Fruit fly (Drosophila melanogaster) whole organism, embryonic: ENCODE data around the gene Tango9.

ENCODE experiments used
- ATbp ChIP-seq: fragments of 200-800 bp; sonication (Bioruptor generic); optimal IDR thresholded peaks from 2 replicates; lab custom pipeline; 2017; ENCODE audit warnings: missing biosample characterization, mild to moderate bottlenecking, missing genetic modification characterization, missing genetic modification reagents
- Aef1 ChIP-seq: fragments of 200-800 bp; sonication (Bioruptor generic); IDR thresholded peaks from 3 replicates; pipeline ENCODE4 v1.3.6; 2022; ENCODE audit warnings: missing biosample characterization, missing genetic modification characterization
- Antp ChIP-seq: fragments of 200-800 bp; sonication (Bioruptor generic); optimal IDR thresholded peaks from 3 replicates; lab custom pipeline; 2016; ENCODE audit warnings: missing biosample characterization, missing genetic modification characterization
- Asciz ChIP-seq: fragments of 200-800 bp; sonication (Bioruptor generic); optimal IDR thresholded peaks from 2 replicates; lab custom pipeline; 2017; ENCODE audit warnings: missing biosample characterization, mild to moderate bottlenecking, missing genetic modification characterization, missing genetic modification reagents
- BEAF-32 ChIP-seq: fragments of 200-800 bp; sonication (Bioruptor generic); optimal IDR thresholded peaks from 3 replicates; lab custom pipeline; 2017; ENCODE audit warnings: missing biosample characterization, missing genetic modification characterization, mild to moderate bottlenecking, moderate library complexity, missing genetic modification reagents
- Blimp-1 ChIP-seq: fragments of 200-800 bp; sonication (Bioruptor generic); optimal IDR thresholded peaks from 3 replicates; lab custom pipeline; 2018; ENCODE audit warnings: missing biosample characterization, missing genetic modification characterization, mild to moderate bottlenecking, moderate library complexity, missing genetic modification reagents
- CG10462 ChIP-seq: fragments of 200-800 bp; sonication (Bioruptor generic); optimal IDR thresholded peaks from 2 replicates; lab custom pipeline; 2016; ENCODE audit warnings: missing biosample characterization, missing genetic modification characterization
- CG13624 ChIP-seq: fragments of 200-800 bp; sonication (Bioruptor generic); optimal IDR thresholded peaks from 2 replicates; lab custom pipeline; 2016; ENCODE audit warnings: missing biosample characterization, missing genetic modification characterization
- CG15696 ChIP-seq: fragments of 200-800 bp; sonication (Bioruptor generic); optimal IDR thresholded peaks from 2 replicates; lab custom pipeline; 2019; ENCODE audit warnings: missing biosample characterization, mild to moderate bottlenecking, missing genetic modification characterization, moderate library complexity
- CG1602 ChIP-seq: fragments of 200-800 bp; sonication (Bioruptor generic); optimal IDR thresholded peaks from 3 replicates; lab custom pipeline; 2016; ENCODE audit warnings: missing biosample characterization, missing genetic modification characterization
- CG33213 ChIP-seq: fragments of 200-800 bp; sonication (Bioruptor generic); optimal IDR thresholded peaks from 3 replicates; lab custom pipeline; 2016; ENCODE audit warnings: missing biosample characterization, missing genetic modification characterization
- CG4282 ChIP-seq: fragments of 200-800 bp; sonication (Bioruptor generic); optimal IDR thresholded peaks from 2 replicates; lab custom pipeline; 2016; ENCODE audit warnings: missing biosample characterization, missing genetic modification characterization
- CG4707 ChIP-seq: fragments of 200-800 bp; sonication (Bioruptor generic); optimal IDR thresholded peaks from 2 replicates; lab custom pipeline; 2018; ENCODE audit warnings: missing biosample characterization, mild to moderate bottlenecking, missing genetic modification characterization, moderate library complexity
- CG6175 ChIP-seq: fragments of 200-800 bp; sonication (Bioruptor generic); IDR thresholded peaks from 3 replicates; pipeline ENCODE4 v1.3.6; 2022; ENCODE audit warnings: missing biosample characterization, missing genetic modification characterization
- CG6254 ChIP-seq: fragments of 200-800 bp; sonication (Bioruptor generic); optimal IDR thresholded peaks from 3 replicates; lab custom pipeline; 2017; ENCODE audit warnings: mild to moderate bottlenecking, missing biosample characterization, missing genetic modification reagents, missing genetic modification characterization
- CG8089 ChIP-seq: fragments of 200-800 bp; sonication (Bioruptor generic); optimal IDR thresholded peaks from 3 replicates; lab custom pipeline; 2016; ENCODE audit warnings: missing biosample characterization, missing genetic modification characterization
- CG9215 ChIP-seq: fragments of 200-800 bp; sonication (Bioruptor generic); IDR thresholded peaks from 2 replicates; pipeline ENCODE4 v1.3.6; 2022; ENCODE audit warnings: missing biosample characterization, missing genetic modification characterization
- CG9817 ChIP-seq: fragments of 200-800 bp; sonication (Bioruptor generic); optimal IDR thresholded peaks from 2 replicates; lab custom pipeline; 2018; ENCODE audit warnings: missing biosample characterization, mild to moderate bottlenecking, missing genetic modification characterization, moderate library complexity
- D ChIP-seq, 2 experiments: fragments of 200-800 bp in 1 of 2; fragments of >200 bp in 1 of 2; sonication (Bioruptor generic) in 1 of 2; optimal IDR thresholded peaks; 2 replicates in 1 of 2; 3 replicates in 1 of 2; lab custom pipeline; 2017; ENCODE audit warnings: mild to moderate bottlenecking in 1 of 2, missing biosample characterization in 1 of 2, missing genetic modification characterization in 1 of 2, missing genetic modification reagents in 1 of 2
- Deaf1 ChIP-seq: fragments of 200-800 bp; optimal IDR thresholded peaks from 3 replicates; lab custom pipeline; 2019; ENCODE audit warnings: missing biosample characterization, mild to moderate bottlenecking, missing genetic modification characterization, moderate library complexity
- Dfd ChIP-seq, 2 experiments: fragments of >200 bp; optimal IDR thresholded peaks; 2 replicates each; lab custom pipeline; 2017; ENCODE audit warnings: missing biosample characterization in 2 of 2, missing genetic modification characterization in 2 of 2
- Dip3 ChIP-seq: fragments of 200-800 bp; sonication (Bioruptor generic); optimal IDR thresholded peaks from 3 replicates; lab custom pipeline; 2016; ENCODE audit warnings: missing biosample characterization, missing genetic modification characterization
- E2f1 ChIP-seq: fragments of 200-800 bp; sonication (Bioruptor generic); IDR thresholded peaks from 2 replicates; pipeline ENCODE4 v1.3.6; 2022; ENCODE audit warnings: missing biosample characterization, missing genetic modification characterization
- Gsc ChIP-seq: fragments of 200-800 bp; sonication (Bioruptor generic); IDR thresholded peaks from 2 replicates; pipeline ENCODE4 v1.3.6; 2022; ENCODE audit warnings: missing biosample characterization, missing genetic modification characterization
- H15 ChIP-seq: fragments of 200-800 bp; sonication (Bioruptor generic); IDR thresholded peaks from 3 replicates; pipeline ENCODE4 v1.3.6; 2022; ENCODE audit warnings: missing biosample characterization, missing genetic modification characterization
- HLH4C ChIP-seq: fragments of 200-800 bp; sonication (Bioruptor generic); IDR thresholded peaks from 3 replicates; pipeline ENCODE4 v1.3.6; 2022; ENCODE audit warnings: missing biosample characterization, missing genetic modification characterization; ENCODE audit not compliant: partially characterized antibody
- Hey ChIP-seq: fragments of 200-800 bp; sonication (Bioruptor generic); optimal IDR thresholded peaks from 3 replicates; lab custom pipeline; 2018; ENCODE audit warnings: missing biosample characterization, mild to moderate bottlenecking, missing genetic modification characterization
- Jarid2 ChIP-seq: fragments of 200-800 bp; sonication (Bioruptor generic); optimal IDR thresholded peaks from 3 replicates; lab custom pipeline; 2017; ENCODE audit warnings: mild to moderate bottlenecking, missing biosample characterization, missing genetic modification reagents, missing genetic modification characterization
- Lhr ChIP-seq: fragments of 200-800 bp; sonication (Bioruptor generic); optimal IDR thresholded peaks from 3 replicates; lab custom pipeline; 2017; ENCODE audit warnings: mild to moderate bottlenecking, missing biosample characterization, missing genetic modification reagents, missing genetic modification characterization
- MESR4 ChIP-seq: fragments of 200-800 bp; sonication (Bioruptor generic); optimal IDR thresholded peaks from 2 replicates; lab custom pipeline; 2018; ENCODE audit warnings: missing biosample characterization, mild to moderate bottlenecking, missing genetic modification characterization, moderate library complexity
- Oaz ChIP-seq: fragments of 200-800 bp; sonication (Bioruptor generic); IDR thresholded peaks from 2 replicates; pipeline ENCODE4 v1.3.6; 2022; ENCODE audit warnings: missing biosample characterization, missing genetic modification characterization
- Oli ChIP-seq: fragments of 200-800 bp; sonication (Bioruptor generic); optimal IDR thresholded peaks from 2 replicates; lab custom pipeline; 2018; ENCODE audit warnings: missing biosample characterization, mild to moderate bottlenecking, missing genetic modification characterization, moderate library complexity
- abd-A ChIP-seq: fragments of 200-800 bp; sonication (Bioruptor generic); optimal IDR thresholded peaks from 3 replicates; lab custom pipeline; 2019; ENCODE audit warnings: missing biosample characterization, mild to moderate bottlenecking, missing genetic modification characterization, moderate library complexity
- al ChIP-seq: fragments of 200-800 bp; sonication (Bioruptor generic); IDR thresholded peaks from 2 replicates; pipeline ENCODE4 v1.3.6; 2022; ENCODE audit warnings: missing biosample characterization, missing genetic modification characterization
- ase ChIP-seq: fragments of 200-800 bp; sonication (Bioruptor generic); IDR thresholded peaks from 3 replicates; pipeline ENCODE4 v1.3.6; 2022; ENCODE audit warnings: missing biosample characterization, missing genetic modification characterization
- ato ChIP-seq: fragments of 200-800 bp; sonication (Bioruptor generic); IDR thresholded peaks from 2 replicates; pipeline ENCODE4 v1.3.6; 2022; ENCODE audit warnings: missing biosample characterization, missing genetic modification characterization; ENCODE audit not compliant: partially characterized antibody
- bab2 ChIP-seq: fragments of 200-800 bp; sonication (Bioruptor generic); optimal IDR thresholded peaks from 2 replicates; lab custom pipeline; 2016; ENCODE audit warnings: missing biosample characterization, missing genetic modification characterization
- cg ChIP-seq: fragments of 200-800 bp; sonication (Bioruptor generic); optimal IDR thresholded peaks from 3 replicates; lab custom pipeline; 2019; ENCODE audit warnings: missing biosample characterization, mild to moderate bottlenecking, missing genetic modification characterization, moderate library complexity
- chinmo ChIP-seq: fragments of 200-800 bp; sonication (Bioruptor generic); IDR thresholded peaks from 4 replicates; pipeline ENCODE4 v1.3.6; 2022; ENCODE audit warnings: missing biosample characterization, missing genetic modification characterization; ENCODE audit not compliant: partially characterized antibody
- da ChIP-seq: fragments of 200-800 bp; sonication (Bioruptor generic); optimal IDR thresholded peaks from 2 replicates; lab custom pipeline; 2016; ENCODE audit warnings: missing biosample characterization, missing genetic modification characterization
- ftz-f1 ChIP-seq: fragments of 200-800 bp; sonication (Bioruptor generic); optimal IDR thresholded peaks from 2 replicates; lab custom pipeline; 2016; ENCODE audit warnings: missing biosample characterization, missing genetic modification characterization
- her ChIP-seq: fragments of 200-800 bp; sonication (Bioruptor generic); optimal IDR thresholded peaks from 2 replicates; lab custom pipeline; 2016; ENCODE audit warnings: missing biosample characterization, missing genetic modification characterization
- jigr1 ChIP-seq: fragments of 200-800 bp; sonication (Bioruptor generic); IDR thresholded peaks from 3 replicates; pipeline ENCODE4 v1.3.6; 2022; ENCODE audit warnings: missing biosample characterization, missing genetic modification characterization
- kah ChIP-seq: fragments of 200-800 bp; sonication (Bioruptor generic); optimal IDR thresholded peaks from 2 replicates; lab custom pipeline; 2018; ENCODE audit warnings: missing biosample characterization, mild to moderate bottlenecking, missing genetic modification characterization
- oc ChIP-seq: fragments of 200-800 bp; sonication (Bioruptor generic); optimal IDR thresholded peaks from 2 replicates; lab custom pipeline; 2018; ENCODE audit warnings: missing biosample characterization, mild to moderate bottlenecking, missing genetic modification characterization, moderate library complexity
- otp ChIP-seq: fragments of 200-800 bp; sonication (Bioruptor generic); IDR thresholded peaks from 3 replicates; pipeline ENCODE4, ENCODE4 v1.3.6; 2022; ENCODE audit warnings: missing biosample characterization, missing genetic modification characterization
- row ChIP-seq: fragments of 200-800 bp; sonication (Bioruptor generic); IDR thresholded peaks from 3 replicates; pipeline ENCODE4 v1.3.6; 2022; ENCODE audit warnings: missing biosample characterization, missing genetic modification characterization
- sens ChIP-seq: fragments of 200-800 bp; sonication (Bioruptor generic); peaks from one replicate; lab custom pipeline; 2016; ENCODE audit warnings: missing biosample characterization, missing genetic modification characterization
- zf30C ChIP-seq: fragments of 200-800 bp; sonication (Bioruptor generic); optimal IDR thresholded peaks from 3 replicates; lab custom pipeline; 2018; ENCODE audit warnings: missing biosample characterization, mild to moderate bottlenecking, missing genetic modification characterization

Gene Tango9

dm6 chr3R:11976556-11977335 is 2.0 kb upstream of the Tango9 start, which contains the start of gene CG10005 (continued):
- peak; percentile 90 for TF ChIP-seq Blimp-1 (GFP tag; lab: Kevin White, UChicago)
- no peak for TF ChIP-seq HLH4C (GFP tag; lab: Robert Waterston, UW)
- no peak for TF ChIP-seq CG8089 (GFP tag; lab: Kevin White, UChicago)
- TF ChIP-seq Lhr (GFP tag; lab: Kevin White, UChicago): no peak
- TF ChIP-seq zf30C (GFP tag; lab: Kevin White, UChicago): no peak
- TF ChIP-seq Antp (GFP tag; lab: Kevin White, UChicago): no peak
- TF ChIP-seq H15: 0 out of 3 replicates have a peak, but pooled peaks have one; percentile 12
- no peak for TF ChIP-seq CG9817 (tag; lab: Kevin White, UChicago)
- no peak for TF ChIP-seq Dip3
- TF ChIP-seq CG4282 (GFP tag; lab: Kevin White, UChicago): no peak
- TF ChIP-seq CG33213 (GFP tag; lab: Kevin White, UChicago): no peak
- no peak for TF ChIP-seq E2f1
- TF ChIP-seq Gsc (GFP tag; lab: Robert Waterston, UW): no peak
- no peak for TF ChIP-seq Hey (tag; lab: Kevin White, UChicago)
- TF ChIP-seq row (GFP tag; lab: Robert Waterston, UW): no peak
- TF ChIP-seq Jarid2: peak; percentile 77
- TF ChIP-seq her (GFP tag; lab: Kevin White, UChicago): no peak
- TF ChIP-seq Dfd (GFP tag; optimal IDR thresholded peaks at IDR 0.05; lab: Kevin White, UChicago): no peak
- TF ChIP-seq D (optimal IDR thresholded peaks at IDR 0.05; lab: Kevin White, UChicago): no peak
- TF ChIP-seq D (GFP tag; optimal IDR thresholded peaks at IDR 0.05; lab: Kevin White, UChicago): no peak
- no peak for TF ChIP-seq ATbp
- no peak for TF ChIP-seq jigr1
- TF ChIP-seq ftz-f1 (GFP tag; lab: Kevin White, UChicago): no peak
- 0 out of 4 replicates have a peak, but pooled peaks have one; percentile 65 for TF ChIP-seq chinmo (GFP tag; lab: Robert Waterston, UW)
- TF ChIP-seq CG6254 (GFP tag; lab: Kevin White, UChicago): no peak
- TF ChIP-seq oc (tag; lab: Kevin White, UChicago): peak; percentile 20
- no peak for TF ChIP-seq ase (GFP tag; lab: Robert Waterston, UW)
- peak; percentile 29; the same call in 1 of the 2 replicates for TF ChIP-seq ato (GFP tag; lab: Robert Waterston, UW)
- TF ChIP-seq sens (GFP tag; lab: Kevin White, UChicago): peak; percentile 62
- no peak for TF ChIP-seq BEAF-32 (GFP tag; lab: Kevin White, UChicago)
- no peak for TF ChIP-seq da (GFP tag; lab: Kevin White, UChicago)
- no peak for TF ChIP-seq CG6175 (GFP tag; lab: Robert Waterston, UW)
- TF ChIP-seq CG10462 (GFP tag; lab: Kevin White, UChicago): no peak
- TF ChIP-seq Oli (tag; lab: Kevin White, UChicago): no peak
- TF ChIP-seq bab2: no peak
- no peak for TF ChIP-seq CG13624 (GFP tag; lab: Kevin White, UChicago)
- TF ChIP-seq al (GFP tag; lab: Robert Waterston, UW): no peak
- TF ChIP-seq Oaz (GFP tag; lab: Robert Waterston, UW): no peak
- TF ChIP-seq CG9215: no peak
- no peak for TF ChIP-seq Deaf1 (tag; lab: Kevin White, UChicago)
- no peak for TF ChIP-seq CG1602
- no peak for TF ChIP-seq MESR4
- TF ChIP-seq abd-A (tag; lab: Kevin White, UChicago): no peak
- TF ChIP-seq cg: no peak
- TF ChIP-seq CG15696: no peak
- no peak for TF ChIP-seq kah (GFP tag; lab: Kevin White, UChicago)
- TF ChIP-seq Asciz (GFP tag; lab: Kevin White, UChicago): no peak
- no peak for TF ChIP-seq CG4707 (GFP tag; lab: Kevin White, UChicago)
- no peak for TF ChIP-seq Aef1
- no peak for TF ChIP-seq otp
